Worm (Caenorhabditis elegans): ENCODE results near the gene F13D12.8.
"Not testable (repeated sequence)": the region's sequence is repeated elsewhere in the genome, so short reads cannot be mapped to it uniquely, and the experiment has no call there.

F13D12.8 gene

DNA sequence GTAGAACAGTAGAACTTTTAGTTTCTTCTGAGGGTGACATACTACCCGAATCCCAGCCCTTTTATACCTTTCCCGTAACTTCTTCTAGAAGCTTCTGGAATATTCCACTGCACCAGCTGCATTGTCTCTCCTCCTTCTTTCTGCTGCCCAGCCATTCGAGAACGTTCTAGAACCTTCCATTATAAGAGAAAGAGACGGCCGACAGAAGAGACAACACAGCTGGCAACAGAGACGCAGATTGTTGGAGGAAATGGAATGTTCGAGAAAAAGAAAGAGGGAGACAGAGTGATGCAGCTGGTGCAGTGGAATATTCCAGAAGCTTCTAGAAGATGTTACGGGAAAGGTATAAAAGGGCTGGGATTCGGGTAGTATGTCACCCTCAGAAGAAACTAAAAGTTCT lies 26.9 kb upstream of the F13D12.8 start, which contains the start of the genes F44E5.4 and F44E5.5:
TSS of gene F44E5.4 (minus strand) at position 35 of the 400 bp plus-strand sequence.
TSS of gene F44E5.5 (plus strand) at position 386 of the 400 bp plus-strand sequence.
- peak; percentile 98 for TF ChIP-seq arid-1 (GFP tag; conservative IDR thresholded peaks at IDR 0.05)
- TF ChIP-seq hmg-1.1 (GFP tag; IDR thresholded peaks at IDR 0.05) = peak; percentile 99
- TF ChIP-seq tag-97 (GFP tag; IDR thresholded peaks at IDR 0.05) = peak; percentile 100
- TF ChIP-seq dmd-6 (GFP tag; IDR thresholded peaks at IDR 0.05) = peak; percentile 99
- TF ChIP-seq hif-1 (tag; optimal IDR thresholded peaks at IDR 0.05) = peak; percentile 83 to 91
- peak; percentile 97 for TF ChIP-seq nhr-111 (GFP tag; optimal IDR thresholded peaks at IDR 0.05)
- peak; percentile 100 for TF ChIP-seq zfp-3 (GFP tag; conservative IDR thresholded peaks at IDR 0.05)
- peak in 1 of 2 experiments; percentile 45 for TF ChIP-seq mdl-1 (tag; optimal IDR thresholded peaks at IDR 0.05)
- TF ChIP-seq zip-11 (GFP tag; IDR thresholded peaks at IDR 0.05) = peak; percentile 95
- TF ChIP-seq dve-1 (tag; optimal IDR thresholded peaks at IDR 0.05; ENCODE audit: insufficient read depth) = peak; percentile 89
- peak; percentile 99 for TF ChIP-seq nhr-41 (GFP tag; IDR thresholded peaks at IDR 0.05)
- TF ChIP-seq nhr-25 (tag; optimal IDR thresholded peaks at IDR 0.05; ENCODE audit: borderline replicate concordance, insufficient read depth) = peak; percentile 68
- TF ChIP-seq F10B5.3 (tag; optimal IDR thresholded peaks at IDR 0.05) = peak; percentile 89
- peak; percentile 100 for TF ChIP-seq daf-19 (GFP tag; conservative IDR thresholded peaks at IDR 0.05)
- TF ChIP-seq nhr-6 (tag; optimal IDR thresholded peaks at IDR 0.05) = peak; percentile 3
- TF ChIP-seq rbr-2 (tag; optimal IDR thresholded peaks at IDR 0.05) = peak; percentile 89
- TF ChIP-seq jun-1 (tag; optimal IDR thresholded peaks at IDR 0.05) = peak; percentile 84
- peak; percentile 96 for TF ChIP-seq snpc-1.2 (GFP tag; IDR thresholded peaks at IDR 0.05)
- peak; percentile 91 for TF ChIP-seq lin-38 (GFP tag; IDR thresholded peaks at IDR 0.05)
- TF ChIP-seq spr-3 (GFP tag; optimal IDR thresholded peaks at IDR 0.05) = peak; percentile 95
- peak; percentile 100 for TF ChIP-seq lin-29 (GFP tag; IDR thresholded peaks at IDR 0.05)
- TF ChIP-seq hlh-30 (tag; optimal IDR thresholded peaks at IDR 0.05; ENCODE audit: insufficient read depth) = peak; percentile 78
- TF ChIP-seq madf-5 (GFP tag; IDR thresholded peaks at IDR 0.05) = peak; percentile 99
- peak; percentile 99 for TF ChIP-seq lin-1 (GFP tag; IDR thresholded peaks at IDR 0.05)
- TF ChIP-seq dmd-9 (GFP tag; IDR thresholded peaks at IDR 0.05) = peak; percentile 98
- TF ChIP-seq unc-39 (tag; optimal IDR thresholded peaks at IDR 0.05) = peak; percentile 79
- TF ChIP-seq nhr-11 (tag; optimal IDR thresholded peaks at IDR 0.05) = peak; percentile 77
- TF ChIP-seq nhr-102 (tag; optimal IDR thresholded peaks at IDR 0.05) = peak; percentile 93
- TF ChIP-seq mes-2 (tag; optimal IDR thresholded peaks at IDR 0.05; ENCODE audit: poor library complexity, severe bottlenecking) = peak; percentile 75
- TF ChIP-seq mxl-2 (GFP tag; conservative IDR thresholded peaks at IDR 0.05) = peak; percentile 94
- TF ChIP-seq ctbp-1 (GFP tag; IDR thresholded peaks at IDR 0.05) = peak; percentile 100
- TF ChIP-seq spr-1 (tag; optimal IDR thresholded peaks at IDR 0.05) = peak; percentile 89
- TF ChIP-seq zfp-2 (tag; optimal IDR thresholded peaks at IDR 0.05) = peak; percentile 51
- TF ChIP-seq zip-2 (tag; optimal IDR thresholded peaks at IDR 0.05) = peak; percentile 81
- peak; percentile 96 for TF ChIP-seq gei-8 (GFP tag; optimal IDR thresholded peaks at IDR 0.05)
- TF ChIP-seq daf-8 (GFP tag; IDR thresholded peaks at IDR 0.05) = peak; percentile 100
- TF ChIP-seq php-3 (GFP tag; IDR thresholded peaks at IDR 0.05) = peak; percentile 100
- TF ChIP-seq vab-7 (GFP tag; IDR thresholded peaks at IDR 0.05) = peak; percentile 98
- peak; percentile 99 for TF ChIP-seq T26A8.4 (GFP tag; IDR thresholded peaks at IDR 0.05)
- TF ChIP-seq D1046.2 (GFP tag; IDR thresholded peaks at IDR 0.05) = peak; percentile 98
- peak; percentile 82 for TF ChIP-seq nhr-10 (tag; optimal IDR thresholded peaks at IDR 0.05)
- TF ChIP-seq ceh-32 (tag; optimal IDR thresholded peaks at IDR 0.05; ENCODE audit: poor library complexity) = peak; percentile 42
- TF ChIP-seq T20F7.1 (GFP tag; optimal IDR thresholded peaks at IDR 0.05) = peak; percentile 81
- peak; percentile 95 for TF ChIP-seq ceh-44 (GFP tag; IDR thresholded peaks at IDR 0.05)
- TF ChIP-seq lsy-2 (tag; optimal IDR thresholded peaks at IDR 0.05) = peak; percentile 80 to 82
- peak in 1 of 2 experiments; percentile 96 for TF ChIP-seq unc-62 (GFP tag; optimal IDR thresholded peaks at IDR 0.05 in 1 of 2)
- not testable (repeated sequence) for TF ChIP-seq unc-62 (tag; optimal IDR thresholded peaks at IDR 0.05)
- peak; percentile 95 for TF ChIP-seq F44E2.7 (GFP tag; IDR thresholded peaks at IDR 0.05)
- peak; percentile 100 for TF ChIP-seq egl-43 (GFP tag; IDR thresholded peaks at IDR 0.05)
- TF ChIP-seq nhr-42 (GFP tag; IDR thresholded peaks at IDR 0.05) = peak; percentile 97

All from whole organism, L4 larva.